Worm (Caenorhabditis elegans): ENCODE data around the gene atg-2.

DNA sequence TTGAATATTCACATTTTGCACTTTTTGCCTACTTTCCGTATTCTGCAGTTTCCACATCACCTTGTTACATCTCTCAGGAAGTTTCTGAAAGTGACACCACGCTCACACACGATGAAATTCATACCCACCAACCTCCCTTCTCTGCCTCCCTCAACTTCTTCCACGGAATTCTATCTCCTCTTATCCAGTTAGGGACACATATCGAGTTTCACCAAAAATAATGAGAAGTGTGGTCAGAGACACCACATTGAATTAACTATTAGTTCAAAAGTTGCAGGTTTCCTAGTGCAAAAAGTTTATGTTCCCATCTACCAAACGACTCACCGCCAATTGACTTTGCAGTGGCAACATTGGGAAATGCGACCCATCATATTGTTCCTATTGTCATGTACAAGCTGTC lies 43.8 kb downstream of the atg-2 start:
- no peak for TF ChIP-seq zag-1 (tag; optimal IDR thresholded peaks at IDR 0.05)
- no peak for TF ChIP-seq elt-3 (tag; optimal IDR thresholded peaks at IDR 0.05)
